Fruit fly (Drosophila melanogaster) whole organism, wandering third instar larva: ENCODE results near the gene CG42832.

Experiments used
- Dfd ChIP-seq: fragments of >200 bp; optimal IDR thresholded peaks from 2 replicates; lab custom pipeline; 2017; ENCODE audit warnings: missing biosample characterization, missing genetic modification characterization
- HLH106 ChIP-seq: fragments of 200-800 bp; optimal IDR thresholded peaks from 3 replicates; lab custom pipeline; 2019; ENCODE audit warnings: missing biosample characterization, mild to moderate bottlenecking, missing genetic modification characterization, moderate library complexity
- Myc ChIP-seq: fragments of >200 bp; optimal IDR thresholded peaks from 2 replicates; lab custom pipeline; 2017
- OdsH ChIP-seq: fragments of 200-800 bp; sonication (Bioruptor generic); optimal IDR thresholded peaks from 2 replicates; lab custom pipeline; 2016; ENCODE audit warnings: missing biosample characterization, mild to moderate bottlenecking, missing genetic modification characterization
- br ChIP-seq: fragments of 200-800 bp; sonication (Bioruptor generic); optimal IDR thresholded peaks from 2 replicates; lab custom pipeline; 2016; ENCODE audit warnings: missing biosample characterization, missing genetic modification characterization
- dl ChIP-seq, 2 experiments: fragments of 175-275, 200-275 bp in 1 of 2; fragments of 200-275 bp in 1 of 2; sonication (Bioruptor generic); optimal IDR thresholded peaks; lab custom pipeline; 2018; ENCODE audit warnings: mild to moderate bottlenecking in 2 of 2, missing biosample characterization in 2 of 2, missing genetic modification characterization in 2 of 2, moderate library complexity in 2 of 2; ENCODE audit not compliant: partially characterized antibody in 2 of 2, insufficient read depth in 1 of 2
- foxo ChIP-seq, 2 experiments: fragments of 200-800 bp; sonication (Bioruptor generic); optimal IDR thresholded peaks; 2 replicates in 1 of 2; 3 replicates in 1 of 2; lab custom pipeline; 2016 to 2017; ENCODE audit warnings: missing biosample characterization in 2 of 2, missing genetic modification characterization in 2 of 2
- fru ChIP-seq: fragments of 200-800 bp; sonication (Bioruptor generic); optimal IDR thresholded peaks from 3 replicates; lab custom pipeline; 2016; ENCODE audit warnings: missing biosample characterization, mild to moderate bottlenecking, missing genetic modification characterization
- lola ChIP-seq: fragments of >200 bp; optimal IDR thresholded peaks from 2 replicates; lab custom pipeline; 2017; ENCODE audit warnings: missing biosample characterization, missing genetic modification characterization
- pan ChIP-seq: fragments of >200 bp; optimal IDR thresholded peaks from 2 replicates; lab custom pipeline; 2017
- sage ChIP-seq: fragments of 200-800 bp; sonication (Bioruptor generic); optimal IDR thresholded peaks from 2 replicates; lab custom pipeline; 2016; ENCODE audit warnings: missing biosample characterization, mild to moderate bottlenecking, missing genetic modification characterization
- sv ChIP-seq: fragments of 200-800 bp; sonication (Bioruptor generic); optimal IDR thresholded peaks from 3 replicates; lab custom pipeline; 2016; ENCODE audit warnings: missing biosample characterization, missing genetic modification characterization
- usp ChIP-seq: fragments of >200 bp; optimal IDR thresholded peaks from 2 replicates; lab custom pipeline; 2017; ENCODE audit warnings: missing biosample characterization, missing genetic modification characterization

- TF ChIP-seq Myc: no peak
- TF ChIP-seq usp (GFP tag; lab: Kevin White, UChicago): no peak
- TF ChIP-seq lola (GFP tag; lab: Kevin White, UChicago): no peak
- TF ChIP-seq HLH106 (tag; lab: Kevin White, UChicago): no peak
- TF ChIP-seq sv (GFP tag; lab: Kevin White, UChicago): no peak
- no peak for TF ChIP-seq Dfd (GFP tag; lab: Kevin White, UChicago)
- no peak for TF ChIP-seq pan (lab: Kevin White, UChicago)
- no peak for TF ChIP-seq OdsH (GFP tag; lab: Kevin White, UChicago)
- TF ChIP-seq fru: no peak
- no peak for TF ChIP-seq dl (GFP tag; optimal IDR thresholded peaks at IDR 0.05; lab: Kevin White, UChicago; ENCODE audit: insufficient read depth in 1 of 2, partially characterized antibody in 2 of 2)
- no peak for TF ChIP-seq br (GFP tag; lab: Kevin White, UChicago)
- TF ChIP-seq sage (GFP tag; lab: Kevin White, UChicago): no peak
- no peak for TF ChIP-seq foxo (GFP tag; optimal IDR thresholded peaks at IDR 0.05; lab: Kevin White, UChicago)
These were observed 654 bp upstream of the CG42832 start, which contains the start of gene Duba for dm6 chr3L:11609153-11609809.
